Worm (Caenorhabditis elegans): ENCODE results near the gene vrp-1.

Gene vrp-1

DNA sequence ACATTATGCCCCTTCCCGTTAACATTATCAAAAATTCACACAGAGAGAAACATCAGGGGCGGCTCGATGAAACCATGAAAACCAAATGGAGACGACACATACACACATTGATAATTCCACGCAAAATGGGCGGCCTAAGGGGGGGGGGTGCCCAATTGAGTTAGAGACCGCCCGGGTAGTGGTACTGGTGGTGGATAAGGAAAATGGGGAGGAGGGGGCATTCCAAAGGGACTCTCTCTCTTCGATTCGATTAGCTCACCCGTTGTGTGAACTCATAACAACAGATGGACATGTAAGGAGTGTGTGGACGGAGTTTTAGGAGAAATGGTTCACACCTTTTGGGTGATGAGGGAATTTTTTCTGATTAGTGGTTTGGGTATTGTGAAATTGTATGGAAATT lies 29.9 kb upstream of the vrp-1 start:
- peak; percentile 61 for TF ChIP-seq lin-14 (GFP tag; optimal IDR thresholded peaks at IDR 0.05)
- TF ChIP-seq ces-1 (GFP tag; optimal IDR thresholded peaks at IDR 0.05): peak; percentile 24
- TF ChIP-seq unc-98 (GFP tag; IDR thresholded peaks at IDR 0.05): no peak
- no peak for TF ChIP-seq nhr-85 (tag)

DNA sequence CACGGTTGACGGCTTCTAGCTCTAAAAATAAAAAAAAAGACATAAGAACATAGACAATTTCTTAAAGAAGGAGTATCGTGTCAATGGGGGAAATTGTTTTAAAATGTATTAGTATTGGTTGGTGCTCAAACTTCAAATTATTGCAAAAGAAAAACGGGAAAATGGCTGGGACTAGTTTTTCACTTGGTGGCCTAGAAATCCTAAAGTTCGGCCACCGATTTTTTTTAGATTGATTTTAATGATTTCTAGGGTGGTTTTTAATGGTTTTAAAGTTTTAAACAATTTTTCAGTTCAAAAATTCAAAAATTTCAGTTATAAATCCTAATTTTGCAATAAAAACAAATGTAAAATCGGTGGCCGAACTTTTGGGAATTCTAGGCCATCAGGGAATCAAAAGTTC lies 25.7 kb upstream of the vrp-1 start:
- TF ChIP-seq efl-1 (optimal IDR thresholded peaks at IDR 0.05): no peak
- peak in 1 of 2 experiments; percentile 85 for TF ChIP-seq efl-1 (GFP tag; optimal IDR thresholded peaks at IDR 0.05 in 1 of 2)
- TF ChIP-seq mdl-1 (tag; optimal IDR thresholded peaks at IDR 0.05): no peak
- peak; percentile 18 for TF ChIP-seq irx-1 (tag; optimal IDR thresholded peaks at IDR 0.05)

DNA sequence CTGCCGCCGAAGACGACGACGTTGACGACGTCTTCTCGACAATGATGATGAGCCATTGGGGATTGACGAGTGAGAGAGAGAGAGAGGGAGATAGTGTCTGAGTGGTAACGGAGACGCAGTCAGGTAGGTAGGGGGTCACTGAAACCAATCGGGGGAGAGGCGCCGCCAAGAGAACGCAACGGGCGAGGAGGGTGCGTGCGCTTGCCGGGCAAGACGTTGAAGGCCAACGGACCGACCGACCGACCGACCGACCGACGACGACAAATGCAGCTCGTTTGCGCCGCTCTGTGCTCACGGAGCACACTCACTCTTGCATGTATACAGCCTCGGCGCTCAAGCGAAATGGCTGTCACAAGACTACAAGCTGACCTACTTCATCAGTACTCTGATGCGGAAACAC lies 21.9 kb upstream of the vrp-1 start:
- TF ChIP-seq ceh-82 (tag; optimal IDR thresholded peaks at IDR 0.05) (peak in 2 of 3 experiments; percentile 32 to 37), nhr-76 (tag; optimal IDR thresholded peaks at IDR 0.05) (no peak), nhr-71 (tag; optimal IDR thresholded peaks at IDR 0.05) (peak; percentile 55), ama-1 (optimal IDR thresholded peaks at IDR 0.05) (no peak), mab-9 (GFP tag; IDR thresholded peaks at IDR 0.05) (0 out of 2 replicates have a peak, but pooled peaks have one; percentile 32), rnt-1 (tag; optimal IDR thresholded peaks at IDR 0.05) (peak; percentile 18), egl-13 (tag; optimal IDR thresholded peaks at IDR 0.05) (peak; percentile 42), pax-3 (tag; optimal IDR thresholded peaks at IDR 0.05) (peak; percentile 49), zag-1 (tag; optimal IDR thresholded peaks at IDR 0.05) (no peak), ztf-11 (tag; optimal IDR thresholded peaks at IDR 0.05) (peak in 1 of 2 experiments; percentile 32), unc-86 (tag; optimal IDR thresholded peaks at IDR 0.05) (peak; percentile 69), snu-23 (GFP tag; optimal IDR thresholded peaks at IDR 0.05) (peak; percentile 32), xbp-1 (tag; optimal IDR thresholded peaks at IDR 0.05) (peak; percentile 19), F16B12.6 (tag; optimal IDR thresholded peaks at IDR 0.05) (no peak), sptf-1 (tag; optimal IDR thresholded peaks at IDR 0.05) (no peak), aly-2 (tag; optimal IDR thresholded peaks at IDR 0.05) (no peak), tbx-2 (tag; optimal IDR thresholded peaks at IDR 0.05) (peak; percentile 41), lsy-2 (tag; optimal IDR thresholded peaks at IDR 0.05) (peak in 1 of 2 experiments; percentile 28), lin-35 (GFP tag; optimal IDR thresholded peaks at IDR 0.05) (peak in 1 of 2 experiments; percentile 32), swsn-7 (tag; optimal IDR thresholded peaks at IDR 0.05) (peak; percentile 36), lin-14 (GFP tag; optimal IDR thresholded peaks at IDR 0.05) (peak; percentile 72), pag-3 (tag; optimal IDR thresholded peaks at IDR 0.05; ENCODE audit: borderline replicate concordance, insufficient read depth) (no peak), fkh-8 (tag; optimal IDR thresholded peaks at IDR 0.05) (peak; percentile 82), ceh-63 (GFP tag; optimal IDR thresholded peaks at IDR 0.05) (peak; percentile 57), efl-1 (optimal IDR thresholded peaks at IDR 0.05) (no peak), efl-1 (GFP tag; optimal IDR thresholded peaks at IDR 0.05 in 1 of 2) (peak in 1 of 2 experiments; percentile 88), hpl-2 (GFP tag; optimal IDR thresholded peaks at IDR 0.05) (no peak), vab-15 (tag; optimal IDR thresholded peaks at IDR 0.05) (no peak), zip-4 (GFP tag; optimal IDR thresholded peaks at IDR 0.05) (no peak), nhr-84 (tag; optimal IDR thresholded peaks at IDR 0.05) (no peak), mef-2 (tag; optimal IDR thresholded peaks at IDR 0.05) (no peak), nhr-28 (tag; optimal IDR thresholded peaks at IDR 0.05) (no peak), ceh-8 (GFP tag; optimal IDR thresholded peaks at IDR 0.05) (peak; percentile 56), nhr-20 (tag; optimal IDR thresholded peaks at IDR 0.05) (peak; percentile 8), nhr-19 (GFP tag; conservative IDR thresholded peaks at IDR 0.05) (peak; percentile 28; the same call in 1 of the 2 replicates), skn-1 (tag; optimal IDR thresholded peaks at IDR 0.05) (peak; percentile 39), fkh-4 (tag; optimal IDR thresholded peaks at IDR 0.05; ENCODE audit: borderline replicate concordance) (no peak), mep-1 (tag; optimal IDR thresholded peaks at IDR 0.05) (peak; percentile 20), nhr-47 (tag; optimal IDR thresholded peaks at IDR 0.05) (peak; percentile 65), lin-39 (tag; optimal IDR thresholded peaks at IDR 0.05) (no peak), mdl-1 (tag; optimal IDR thresholded peaks at IDR 0.05) (peak in 1 of 2 experiments; percentile 20), nhr-85 (tag) (peak; percentile 67), dsc-1 (tag; optimal IDR thresholded peaks at IDR 0.05) (no peak)

All from whole organism, L1 larva.